Fruit fly (Drosophila melanogaster) whole organism, embryonic: Measurements from ENCODE around the gene CG43218.

Experiments used
- Abd-B ChIP-seq: fragments of 200-800 bp; sonication (Bioruptor generic); optimal IDR thresholded peaks from 2 replicates; lab custom pipeline; 2018; ENCODE audit warnings: missing biosample characterization, mild to moderate bottlenecking, missing genetic modification characterization, moderate library complexity
- Atf-2 ChIP-seq: fragments of 200-800 bp; sonication (Bioruptor generic); optimal IDR thresholded peaks from 2 replicates; lab custom pipeline; 2016; ENCODE audit warnings: missing biosample characterization, missing genetic modification characterization
- BEAF-32 ChIP-seq: fragments of 200-800 bp; sonication (Bioruptor generic); optimal IDR thresholded peaks from 3 replicates; lab custom pipeline; 2017; ENCODE audit warnings: missing biosample characterization, missing genetic modification characterization, mild to moderate bottlenecking, moderate library complexity, missing genetic modification reagents
- CG11085 ChIP-seq: fragments of 200-800 bp; sonication (Bioruptor generic); IDR thresholded peaks from 2 replicates; pipeline ENCODE4 v1.3.6; 2022; ENCODE audit warnings: missing biosample characterization, missing genetic modification characterization
- CG15514 ChIP-seq: fragments of 200-800 bp; sonication (Bioruptor generic); optimal IDR thresholded peaks from 3 replicates; lab custom pipeline; 2017; ENCODE audit warnings: missing biosample characterization, missing genetic modification characterization, mild to moderate bottlenecking, moderate library complexity, missing genetic modification reagents
- CG17186 ChIP-seq: fragments of 200-800 bp; sonication (Bioruptor generic); optimal IDR thresholded peaks from 3 replicates; lab custom pipeline; 2017; ENCODE audit warnings: missing biosample characterization, missing genetic modification reagents, missing genetic modification characterization
- CG17385 ChIP-seq: fragments of 200-800 bp; sonication (Bioruptor generic); optimal IDR thresholded peaks from 3 replicates; lab custom pipeline; 2018; ENCODE audit warnings: missing biosample characterization, mild to moderate bottlenecking, missing genetic modification characterization
- CG17612 ChIP-seq: fragments of 200-800 bp; sonication (Bioruptor generic); IDR thresholded peaks from 2 replicates; pipeline ENCODE4 v1.3.6; 2022; ENCODE audit warnings: missing biosample characterization, missing genetic modification characterization
- CG18599 ChIP-seq: fragments of 200-800 bp; sonication (Bioruptor generic); optimal IDR thresholded peaks from 3 replicates; lab custom pipeline; 2017; ENCODE audit warnings: missing biosample characterization, missing genetic modification characterization, mild to moderate bottlenecking, moderate library complexity, missing genetic modification reagents
- CG2712 ChIP-seq: fragments of 200-800 bp; optimal IDR thresholded peaks from 3 replicates; lab custom pipeline; 2019; ENCODE audit warnings: missing biosample characterization, mild to moderate bottlenecking, missing genetic modification characterization, moderate library complexity
- CG3065 ChIP-seq: fragments of 200-800 bp; sonication (Bioruptor generic); optimal IDR thresholded peaks from 2 replicates; lab custom pipeline; 2016; ENCODE audit warnings: missing biosample characterization, missing genetic modification characterization
- CG3163 ChIP-seq: fragments of 200-800 bp; sonication (Bioruptor generic); optimal IDR thresholded peaks from 3 replicates; lab custom pipeline; 2016; ENCODE audit warnings: missing biosample characterization, missing genetic modification characterization
- CG34376 ChIP-seq: fragments of 200-800 bp; sonication (Bioruptor generic); optimal IDR thresholded peaks from 2 replicates; lab custom pipeline; 2018; ENCODE audit warnings: missing biosample characterization, mild to moderate bottlenecking, missing genetic modification characterization
- CG4854 ChIP-seq: fragments of 200-800 bp; sonication (Bioruptor generic); optimal IDR thresholded peaks from 2 replicates; lab custom pipeline; 2016; ENCODE audit warnings: missing biosample characterization, missing genetic modification characterization, inconsistent platforms
- CG6272 ChIP-seq: fragments of 200-800 bp; sonication (Bioruptor generic); IDR thresholded peaks from 2 replicates; pipeline ENCODE4 v1.3.6; 2022; ENCODE audit warnings: missing biosample characterization, missing genetic modification characterization
- CG6654 ChIP-seq: fragments of 200-800 bp; sonication (Bioruptor generic); optimal IDR thresholded peaks from 2 replicates; lab custom pipeline; 2017; ENCODE audit warnings: missing biosample characterization, mild to moderate bottlenecking, missing genetic modification characterization
- CG9932 ChIP-seq: fragments of 200-800 bp; sonication (Bioruptor generic); IDR thresholded peaks from 2 replicates; pipeline ENCODE4 v1.3.6; 2022; ENCODE audit warnings: missing biosample characterization, missing genetic modification characterization
- Dll ChIP-seq: fragments of 200-800 bp; sonication (Bioruptor generic); IDR thresholded peaks from 4 replicates; pipeline ENCODE4 v1.3.6; 2022; ENCODE audit warnings: missing biosample characterization, missing genetic modification characterization; ENCODE audit not compliant: partially characterized antibody
- Dp ChIP-seq: fragments of 200-800 bp; sonication (Bioruptor generic); optimal IDR thresholded peaks from 2 replicates; lab custom pipeline; 2018; ENCODE audit warnings: missing biosample characterization, mild to moderate bottlenecking, missing genetic modification characterization, moderate library complexity
- Ets65A ChIP-seq: fragments of 200-800 bp; sonication (Bioruptor generic); peaks from one replicate; lab custom pipeline; 2016; ENCODE audit warnings: missing biosample characterization, missing genetic modification characterization
- Ets97D ChIP-seq: fragments of 200-800 bp; sonication (Bioruptor generic); optimal IDR thresholded peaks from 3 replicates; lab custom pipeline; 2016; ENCODE audit warnings: missing biosample characterization, missing genetic modification characterization
- HLH4C ChIP-seq: fragments of 200-800 bp; sonication (Bioruptor generic); IDR thresholded peaks from 3 replicates; pipeline ENCODE4 v1.3.6; 2022; ENCODE audit warnings: missing biosample characterization, missing genetic modification characterization; ENCODE audit not compliant: partially characterized antibody
- HmgZ ChIP-seq: fragments of 200-800 bp; sonication (Bioruptor generic); optimal IDR thresholded peaks from 2 replicates; lab custom pipeline; 2018; ENCODE audit warnings: missing biosample characterization, mild to moderate bottlenecking, missing genetic modification characterization
- Lhr ChIP-seq: fragments of 200-800 bp; sonication (Bioruptor generic); optimal IDR thresholded peaks from 3 replicates; lab custom pipeline; 2017; ENCODE audit warnings: mild to moderate bottlenecking, missing biosample characterization, missing genetic modification reagents, missing genetic modification characterization
- Max ChIP-seq: fragments of 200-800 bp; sonication (Bioruptor generic); optimal IDR thresholded peaks from 2 replicates; lab custom pipeline; 2016; ENCODE audit warnings: missing biosample characterization, mild to moderate bottlenecking, missing genetic modification characterization
- Nf-YC ChIP-seq: fragments of 200-800 bp; optimal IDR thresholded peaks from 3 replicates; lab custom pipeline; 2019; ENCODE audit warnings: missing biosample characterization, mild to moderate bottlenecking, missing genetic modification characterization, moderate library complexity
- Ptx1 ChIP-seq: fragments of 200-800 bp; sonication (Bioruptor generic); IDR thresholded peaks from 2 replicates; pipeline ENCODE4 v1.3.6; 2022; ENCODE audit warnings: missing biosample characterization, missing genetic modification characterization
- Side ChIP-seq: fragments of 200-800 bp; sonication (Bioruptor generic); optimal IDR thresholded peaks from 2 replicates; lab custom pipeline; 2016; ENCODE audit warnings: missing biosample characterization, missing genetic modification characterization
- ap ChIP-seq: fragments of 200-800 bp; sonication (Bioruptor generic); IDR thresholded peaks from 2 replicates; pipeline ENCODE4 v1.3.6; 2022; ENCODE audit warnings: missing biosample characterization, missing genetic modification characterization
- ash1 ChIP-seq: fragments of 200-800 bp; sonication (Bioruptor generic); optimal IDR thresholded peaks from 2 replicates; lab custom pipeline; 2018; ENCODE audit warnings: missing biosample characterization, mild to moderate bottlenecking, missing genetic modification characterization
- ato ChIP-seq: fragments of 200-800 bp; sonication (Bioruptor generic); IDR thresholded peaks from 2 replicates; pipeline ENCODE4 v1.3.6; 2022; ENCODE audit warnings: missing biosample characterization, missing genetic modification characterization; ENCODE audit not compliant: partially characterized antibody
- dm ChIP-seq: fragments of 200-800 bp; sonication (Bioruptor generic); optimal IDR thresholded peaks from 3 replicates; lab custom pipeline; 2016; ENCODE audit warnings: missing biosample characterization, missing genetic modification characterization
- en ChIP-seq: fragments of 200-800 bp; sonication (Bioruptor generic); optimal IDR thresholded peaks from 2 replicates; lab custom pipeline; 2016; ENCODE audit warnings: missing biosample characterization, missing genetic modification characterization
- hbn ChIP-seq: fragments of 200-800 bp; sonication (Bioruptor generic); IDR thresholded peaks from 2 replicates; pipeline ENCODE4 v1.3.6; 2022; ENCODE audit warnings: missing biosample characterization, missing genetic modification characterization; ENCODE audit not compliant: partially characterized antibody
- ind ChIP-seq: fragments of 200-800 bp; sonication (Bioruptor generic); optimal IDR thresholded peaks from 3 replicates; lab custom pipeline; 2016; ENCODE audit warnings: missing biosample characterization, missing genetic modification characterization
- kay ChIP-seq: fragments of 200-800 bp; sonication (Bioruptor generic); optimal IDR thresholded peaks from 2 replicates; lab custom pipeline; 2016; ENCODE audit warnings: missing biosample characterization, missing genetic modification characterization
- ken ChIP-seq: fragments of 200-800 bp; sonication (Bioruptor generic); IDR thresholded peaks from 3 replicates; pipeline ENCODE4 v1.3.6; 2022; ENCODE audit warnings: missing biosample characterization, missing genetic modification characterization
- lola ChIP-seq, 3 experiments: fragments of >200 bp in 2 of 3; fragments of 200-800 bp in 1 of 3; sonication (Bioruptor generic) in 1 of 3; optimal IDR thresholded peaks; 2 replicates each; lab custom pipeline; 2017 to 2019; ENCODE audit warnings: missing biosample characterization in 3 of 3, missing genetic modification characterization in 3 of 3, mild to moderate bottlenecking in 1 of 3, moderate library complexity in 1 of 3
- nom ChIP-seq: fragments of 200-800 bp; sonication (Bioruptor generic); optimal IDR thresholded peaks from 2 replicates; lab custom pipeline; 2017; ENCODE audit warnings: missing biosample characterization, missing genetic modification characterization, mild to moderate bottlenecking, moderate library complexity, missing genetic modification reagents
- pho ChIP-seq: fragments of 200-800 bp; sonication (Bioruptor generic); optimal IDR thresholded peaks from 2 replicates; lab custom pipeline; 2016; ENCODE audit warnings: missing biosample characterization, missing genetic modification characterization
- pum ChIP-seq: fragments of 200-800 bp; sonication (Bioruptor generic); optimal IDR thresholded peaks from 2 replicates; lab custom pipeline; 2016; ENCODE audit warnings: missing biosample characterization, missing genetic modification characterization
- row ChIP-seq: fragments of 200-800 bp; sonication (Bioruptor generic); IDR thresholded peaks from 3 replicates; pipeline ENCODE4 v1.3.6; 2022; ENCODE audit warnings: missing biosample characterization, missing genetic modification characterization
- sim ChIP-seq: fragments of 200-800 bp; sonication (Bioruptor generic); IDR thresholded peaks from 2 replicates; pipeline ENCODE4 v1.3.6; 2022; ENCODE audit warnings: missing biosample characterization, missing genetic modification characterization
- stc ChIP-seq: fragments of 200-800 bp; sonication (Bioruptor generic); IDR thresholded peaks from 2 replicates; pipeline ENCODE4 v1.3.6; 2022; ENCODE audit warnings: missing biosample characterization, missing genetic modification characterization
- tna ChIP-seq: fragments of 200-800 bp; sonication (Bioruptor generic); IDR thresholded peaks from 2 replicates; pipeline ENCODE4 v1.3.6; 2022; ENCODE audit warnings: missing biosample characterization, missing genetic modification characterization; ENCODE audit not compliant: partially characterized antibody
- toy ChIP-seq: fragments of 200-800 bp; sonication (Bioruptor generic); IDR thresholded peaks from 2 replicates; pipeline ENCODE4 v1.3.6; 2022; ENCODE audit warnings: missing biosample characterization, missing genetic modification characterization
- unc-4 ChIP-seq: fragments of 200-800 bp; sonication (Bioruptor generic); IDR thresholded peaks from 2 replicates; pipeline ENCODE4 v1.3.6; 2022; ENCODE audit warnings: missing biosample characterization, missing genetic modification characterization; ENCODE audit not compliant: partially characterized antibody
- vvl ChIP-seq: fragments of 200-800 bp; sonication (Bioruptor generic); IDR thresholded peaks from 2 replicates; pipeline ENCODE4 v1.3.6; 2022; ENCODE audit warnings: missing biosample characterization, missing genetic modification characterization
- zf30C ChIP-seq: fragments of 200-800 bp; sonication (Bioruptor generic); optimal IDR thresholded peaks from 3 replicates; lab custom pipeline; 2018; ENCODE audit warnings: missing biosample characterization, mild to moderate bottlenecking, missing genetic modification characterization
- zfh2 ChIP-seq: fragments of 200-800 bp; sonication (Bioruptor generic); optimal IDR thresholded peaks from 2 replicates; lab custom pipeline; 2016; ENCODE audit warnings: missing biosample characterization, missing genetic modification characterization

Gene CG43218

dm6 chr3L:21216697-21217291 lies 41.0 kb upstream of the CG43218 start, which contains the start of the genes Trmt112 and Ilk (continued):
- TF ChIP-seq ash1 (GFP tag; lab: Kevin White, UChicago) (no peak), CG17612 (GFP tag; lab: Robert Waterston, UW) (no peak), Ptx1 (GFP tag; lab: Robert Waterston, UW) (no peak), CG17385 (GFP tag; lab: Kevin White, UChicago) (peak; percentile 98), ind (GFP tag; lab: Kevin White, UChicago) (no peak), unc-4 (GFP tag; lab: Robert Waterston, UW) (peak; percentile 78), Dll (GFP tag; lab: Robert Waterston, UW) (peak; percentile 72; the same call in 3 of the 4 replicates), BEAF-32 (GFP tag; lab: Kevin White, UChicago) (peak; percentile 89), sim (GFP tag; lab: Robert Waterston, UW) (no peak), zfh2 (no peak), CG17186 (peak; percentile 46), HLH4C (GFP tag; lab: Robert Waterston, UW) (peak; percentile 84), CG4854 (GFP tag; lab: Kevin White, UChicago) (peak; percentile 98), HmgZ (peak; percentile 82), CG9932 (GFP tag; lab: Robert Waterston, UW) (peak; percentile 9; the same call in 1 of the 2 replicates), CG15514 (GFP tag; lab: Kevin White, UChicago) (peak; percentile 58), CG6654 (GFP tag; lab: Kevin White, UChicago) (no peak), CG34376 (GFP tag; lab: Kevin White, UChicago) (no peak), tna (GFP tag; lab: Robert Waterston, UW) (peak; percentile 87), en (GFP tag; lab: Kevin White, UChicago) (no peak), zf30C (peak; percentile 10), pum (GFP tag; lab: Kevin White, UChicago) (no peak), Atf-2 (GFP tag; lab: Kevin White, UChicago) (no peak), CG6272 (GFP tag; lab: Robert Waterston, UW) (no peak), Side (GFP tag; lab: Kevin White, UChicago) (no peak), toy (GFP tag; lab: Robert Waterston, UW) (no peak), dm (GFP tag; lab: Kevin White, UChicago) (peak; percentile 95), CG3163 (GFP tag; lab: Kevin White, UChicago) (peak; percentile 14), Ets65A (GFP tag; lab: Kevin White, UChicago) (no peak), Abd-B (GFP tag; lab: Kevin White, UChicago) (peak; percentile 79), Ets97D (GFP tag; lab: Kevin White, UChicago) (peak; percentile 83), lola (GFP tag; optimal IDR thresholded peaks at IDR 0.05; lab: Kevin White, UChicago) (no peak), vvl (peak; percentile 54; the same call in 1 of the 2 replicates), ken (GFP tag; lab: Robert Waterston, UW) (no peak), Max (GFP tag; lab: Kevin White, UChicago) (peak; percentile 70), CG11085 (GFP tag; lab: Robert Waterston, UW) (no peak), ap (GFP tag; lab: Robert Waterston, UW) (no peak), Nf-YC (tag; lab: Kevin White, UChicago) (no peak), CG18599 (no peak), stc (GFP tag; lab: Robert Waterston, UW) (no peak), hbn (GFP tag; lab: Robert Waterston, UW) (peak; percentile 73), CG3065 (GFP tag; lab: Kevin White, UChicago) (no peak), Dp (GFP tag; lab: Kevin White, UChicago) (peak; percentile 71), row (GFP tag; lab: Robert Waterston, UW) (peak; percentile 38; the same call in 1 of the 3 replicates), ato (GFP tag; lab: Robert Waterston, UW) (peak; percentile 85), Lhr (GFP tag; lab: Kevin White, UChicago) (peak; percentile 46), nom (GFP tag; lab: Kevin White, UChicago) (no peak), pho (no peak), CG2712 (tag; lab: Kevin White, UChicago) (peak; percentile 45), kay (peak; percentile 44)
